Worm (Caenorhabditis elegans): ENCODE results near the gene tbg-1.

The tbg-1 gene

DNA sequence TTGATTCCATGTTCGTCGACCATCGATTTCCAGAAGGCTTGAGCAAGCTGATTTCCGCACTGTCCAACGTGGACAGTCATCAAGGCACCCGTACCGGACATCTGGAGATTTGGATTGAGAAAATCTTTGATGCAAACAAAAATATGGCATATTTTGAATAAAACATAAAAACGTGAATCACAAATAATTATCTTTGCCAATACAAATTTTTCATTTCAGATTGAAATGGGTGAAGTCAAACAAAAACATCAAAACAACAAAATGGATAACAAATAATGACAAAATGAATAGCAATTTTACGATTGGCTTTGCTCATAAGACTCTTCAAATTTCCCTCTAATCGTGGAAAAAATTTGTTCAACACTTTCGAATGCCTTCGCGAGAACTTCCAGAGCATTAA lies at the start of gene tbg-1:
tbg-1 (minus strand) TSS at position 101 of the 400 bp plus-strand sequence.
- no peak for TF ChIP-seq fkh-10 (GFP tag; optimal IDR thresholded peaks at IDR 0.05)
- no peak for TF ChIP-seq lim-6 (tag; optimal IDR thresholded peaks at IDR 0.05)

- no peak for TF ChIP-seq odd-2 (tag; optimal IDR thresholded peaks at IDR 0.05)
Measured at ce11 chrIII:9669546-9669945, 40.6 kb upstream of the tbg-1 start.

DNA sequence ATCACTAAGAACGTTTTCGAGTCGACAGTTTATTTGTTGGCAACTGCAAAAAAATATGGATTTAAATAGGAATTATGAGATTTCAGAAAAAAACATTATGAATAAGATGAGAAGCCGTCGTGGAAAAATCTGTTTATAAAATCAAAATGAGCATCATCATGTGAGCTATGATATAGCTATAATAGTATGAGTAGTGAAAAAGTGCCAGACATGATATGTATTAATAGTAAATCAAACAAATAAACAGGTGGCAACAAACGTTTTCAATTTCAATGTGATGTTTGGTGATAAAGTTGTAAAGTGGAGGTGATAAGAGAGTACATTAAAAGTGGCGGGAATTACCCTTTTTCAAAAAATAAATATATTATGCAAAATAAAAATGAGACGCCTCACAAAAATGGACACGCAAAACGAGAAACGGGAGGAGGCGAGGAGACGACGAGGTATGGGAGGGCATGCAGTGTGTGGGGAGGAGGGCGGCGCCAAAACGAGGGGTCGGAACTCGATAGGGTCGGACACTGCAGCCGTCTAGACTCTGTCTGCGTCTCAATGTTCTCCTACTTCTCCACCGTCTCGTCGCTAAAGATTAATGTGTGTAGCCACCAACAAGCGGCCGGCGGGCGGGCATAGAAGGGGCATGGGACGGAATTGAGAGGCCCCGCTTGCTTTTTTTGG lies 38.8 kb upstream of the tbg-1 start, which contains the start of gene C07A9.9:
C07A9.9 (minus strand) TSS at position 51 of the 675 bp plus-strand sequence.
- peak; percentile 76 for TF ChIP-seq ceh-18 (tag; optimal IDR thresholded peaks at IDR 0.05)
- TF ChIP-seq madf-2 (tag; optimal IDR thresholded peaks at IDR 0.05), result no peak
- peak; percentile 15 for TF ChIP-seq ceh-2 (tag; optimal IDR thresholded peaks at IDR 0.05)
- TF ChIP-seq nfya-1 (tag; optimal IDR thresholded peaks at IDR 0.05), result peak; percentile 69
- peak; percentile 1 for TF ChIP-seq pag-3 (tag; optimal IDR thresholded peaks at IDR 0.05; ENCODE audit: borderline replicate concordance)
- peak; percentile 46 for TF ChIP-seq ceh-14 (tag; optimal IDR thresholded peaks at IDR 0.05)
- peak; percentile 88 for TF ChIP-seq tbx-2 (tag; optimal IDR thresholded peaks at IDR 0.05)
- peak; percentile 18 for TF ChIP-seq hlh-8 (tag; optimal IDR thresholded peaks at IDR 0.05)
- peak; percentile 7 for TF ChIP-seq unc-55 (GFP tag; optimal IDR thresholded peaks at IDR 0.05)
- peak; percentile 25 for TF ChIP-seq T23F11.4 (GFP tag; optimal IDR thresholded peaks at IDR 0.05)
- TF ChIP-seq fkh-10 (GFP tag; optimal IDR thresholded peaks at IDR 0.05), result no peak
- TF ChIP-seq ceh-19 (GFP tag; optimal IDR thresholded peaks at IDR 0.05), result peak; percentile 28
- peak; percentile 80 for TF ChIP-seq ceh-34 (tag; optimal IDR thresholded peaks at IDR 0.05)
- peak; percentile 68 for TF ChIP-seq pros-1 (tag; optimal IDR thresholded peaks at IDR 0.05)
- TF ChIP-seq F13H6.1 (tag; optimal IDR thresholded peaks at IDR 0.05), result peak; percentile 43
- no peak for TF ChIP-seq pha-2 (tag; optimal IDR thresholded peaks at IDR 0.05)
- TF ChIP-seq ets-4 (tag; optimal IDR thresholded peaks at IDR 0.05), result peak; percentile 38
- TF ChIP-seq lim-6 (tag; optimal IDR thresholded peaks at IDR 0.05), result no peak
- peak; percentile 83 for TF ChIP-seq pqm-1 (tag; optimal IDR thresholded peaks at IDR 0.05)
- TF ChIP-seq dve-1 (tag; optimal IDR thresholded peaks at IDR 0.05), result peak; percentile 53
- peak; percentile 52 for TF ChIP-seq ceh-6 (GFP tag; optimal IDR thresholded peaks at IDR 0.05)
- peak; percentile 70 for TF ChIP-seq ref-2 (tag; optimal IDR thresholded peaks at IDR 0.05)
- TF ChIP-seq eyg-1 (tag; optimal IDR thresholded peaks at IDR 0.05), result peak; percentile 37
- no peak for TF ChIP-seq gmeb-2 (tag; optimal IDR thresholded peaks at IDR 0.05)
- peak; percentile 67 for TF ChIP-seq ceh-31 (tag; optimal IDR thresholded peaks at IDR 0.05)
- peak; percentile 24 for TF ChIP-seq nhr-232 (tag; optimal IDR thresholded peaks at IDR 0.05)
- TF ChIP-seq unc-3 (GFP tag; conservative IDR thresholded peaks at IDR 0.05), result 0 out of 2 replicates have a peak, but pooled peaks have one; percentile 4
- TF ChIP-seq unc-3 (tag; optimal IDR thresholded peaks at IDR 0.05), result no peak
- TF ChIP-seq sox-2 (GFP tag; IDR thresholded peaks at IDR 0.05), result no peak
- TF ChIP-seq unc-42 (tag; optimal IDR thresholded peaks at IDR 0.05), result peak; percentile 52
- peak; percentile 17 for TF ChIP-seq C08G9.2 (tag; optimal IDR thresholded peaks at IDR 0.05)
- TF ChIP-seq ceh-9 (tag; optimal IDR thresholded peaks at IDR 0.05), result no peak
- TF ChIP-seq fkh-6 (tag; optimal IDR thresholded peaks at IDR 0.05), result peak; percentile 46
- peak; percentile 12 for TF ChIP-seq sdc-2 (tag; optimal IDR thresholded peaks at IDR 0.05)
- TF ChIP-seq elt-2 (tag; optimal IDR thresholded peaks at IDR 0.05), result peak; percentile 38

DNA sequence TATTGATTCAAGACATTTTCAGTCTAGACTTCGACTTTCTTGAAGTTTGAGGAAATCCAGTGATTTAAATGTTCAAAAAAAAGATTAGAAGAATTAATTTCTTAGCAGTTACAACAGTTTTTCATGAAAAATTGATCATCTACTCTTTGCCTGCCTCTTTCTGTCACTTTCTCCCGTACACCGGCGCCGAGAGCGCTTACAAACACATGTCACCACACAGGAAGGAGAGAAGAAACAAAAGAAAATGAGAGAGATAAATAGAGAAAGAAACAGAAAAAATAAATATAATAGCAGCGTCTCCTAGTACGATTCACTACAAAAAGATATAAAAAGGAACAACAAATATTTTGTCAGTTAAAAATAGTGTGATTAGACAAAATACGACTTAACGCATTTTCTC lies 37.7 kb upstream of the tbg-1 start:
- peak; percentile 53 for TF ChIP-seq unc-55 (GFP tag; optimal IDR thresholded peaks at IDR 0.05)
- no peak for TF ChIP-seq C38D4.7 (GFP tag; optimal IDR thresholded peaks at IDR 0.05)
- no peak for TF ChIP-seq syd-9 (tag; optimal IDR thresholded peaks at IDR 0.05)
